Fruit fly (Drosophila melanogaster) whole organism, prepupa: ENCODE data around the gene Rassf.

Experiments used
- Blimp-1 ChIP-seq: fragments of 200-800 bp; sonication (Bioruptor generic); optimal IDR thresholded peaks from 3 replicates; lab custom pipeline; 2017; ENCODE audit warnings: missing biosample characterization, missing genetic modification characterization, mild to moderate bottlenecking, moderate library complexity, missing genetic modification reagents
- CG11902 ChIP-seq: fragments of 200-800 bp; sonication (Bioruptor generic); optimal IDR thresholded peaks from 3 replicates; lab custom pipeline; 2016; ENCODE audit warnings: missing biosample characterization, missing genetic modification characterization
- CG3032 ChIP-seq: fragments of 200-800 bp; optimal IDR thresholded peaks from 2 replicates; lab custom pipeline; 2019; ENCODE audit warnings: missing biosample characterization, mild to moderate bottlenecking, missing genetic modification characterization, moderate library complexity
- CG31627 ChIP-seq: fragments of 200-800 bp; sonication (Bioruptor generic); optimal IDR thresholded peaks from 3 replicates; lab custom pipeline; 2016; ENCODE audit warnings: missing biosample characterization, missing genetic modification characterization
- CG34406 ChIP-seq: fragments of 200-800 bp; sonication (Bioruptor generic); optimal IDR thresholded peaks from 3 replicates; lab custom pipeline; 2016; ENCODE audit warnings: missing biosample characterization, missing genetic modification characterization
- CG3919 ChIP-seq: fragments of 200-800 bp; sonication (Bioruptor generic); optimal IDR thresholded peaks from 3 replicates; lab custom pipeline; 2016; ENCODE audit warnings: missing biosample characterization, missing genetic modification characterization
- CG6163 ChIP-seq: fragments of 200-800 bp; sonication (Bioruptor generic); IDR thresholded peaks from 3 replicates; pipeline ENCODE4 v1.3.6; 2022; ENCODE audit warnings: missing biosample characterization, missing genetic modification characterization
- CG6276 ChIP-seq: fragments of 200-800 bp; sonication (Bioruptor generic); optimal IDR thresholded peaks from 2 replicates; lab custom pipeline; 2017; ENCODE audit warnings: missing biosample characterization, mild to moderate bottlenecking, missing genetic modification characterization
- CG8119 ChIP-seq: fragments of 200-800 bp; sonication (Bioruptor generic); IDR thresholded peaks from 3 replicates; pipeline ENCODE4 v1.3.6; 2022; ENCODE audit warnings: missing biosample characterization, missing genetic modification characterization
- CG8632 ChIP-seq: fragments of 200-800 bp; sonication (Bioruptor generic); optimal IDR thresholded peaks from 3 replicates; lab custom pipeline; 2016; ENCODE audit warnings: missing biosample characterization, missing genetic modification characterization
- Eip75B ChIP-seq: fragments of 200-800 bp; sonication (Bioruptor generic); optimal IDR thresholded peaks from 3 replicates; lab custom pipeline; 2016; ENCODE audit warnings: missing biosample characterization, missing genetic modification characterization
- Eip78C ChIP-seq: fragments of 200-800 bp; sonication (Bioruptor generic); peaks from one replicate; lab custom pipeline; 2016; ENCODE audit warnings: missing biosample characterization, missing genetic modification characterization
- Ets21C ChIP-seq: fragments of 200-800 bp; sonication (Bioruptor generic); optimal IDR thresholded peaks from 3 replicates; lab custom pipeline; 2016; ENCODE audit warnings: missing biosample characterization, missing genetic modification characterization
- Gug ChIP-seq: fragments of 200-800 bp; sonication (Bioruptor generic); IDR thresholded peaks from 2 replicates; pipeline ENCODE4 v1.3.6; 2022; ENCODE audit warnings: missing biosample characterization, missing genetic modification characterization
- Lpt ChIP-seq: fragments of 200-800 bp; sonication (Bioruptor generic); optimal IDR thresholded peaks from 3 replicates; lab custom pipeline; 2016; ENCODE audit warnings: missing biosample characterization, missing genetic modification characterization
- Met ChIP-seq: fragments of 200-800 bp; sonication (Bioruptor generic); optimal IDR thresholded peaks from 3 replicates; lab custom pipeline; 2016; ENCODE audit warnings: missing biosample characterization, missing genetic modification characterization
- OdsH ChIP-seq: fragments of 200-800 bp; sonication (Bioruptor generic); optimal IDR thresholded peaks from 3 replicates; lab custom pipeline; 2016; ENCODE audit warnings: missing biosample characterization, missing genetic modification characterization
- Smox ChIP-seq: fragments of 200-800 bp; sonication (Bioruptor generic); optimal IDR thresholded peaks from 3 replicates; lab custom pipeline; 2016; ENCODE audit warnings: missing biosample characterization, missing genetic modification characterization
- Sox14 ChIP-seq: fragments of 200-800 bp; sonication (Bioruptor generic); optimal IDR thresholded peaks from 3 replicates; lab custom pipeline; 2016; ENCODE audit warnings: missing biosample characterization, missing genetic modification characterization
- cyc ChIP-seq: fragments of 200-800 bp; sonication (Bioruptor generic); optimal IDR thresholded peaks from 3 replicates; lab custom pipeline; 2016; ENCODE audit warnings: missing biosample characterization, missing genetic modification characterization
- esn ChIP-seq: fragments of 200-800 bp; sonication (Bioruptor generic); optimal IDR thresholded peaks from 2 replicates; lab custom pipeline; 2016; ENCODE audit warnings: missing biosample characterization, mild to moderate bottlenecking, missing genetic modification characterization, moderate library complexity
- fd59A ChIP-seq: fragments of 200-800 bp; sonication (Bioruptor generic); optimal IDR thresholded peaks from 2 replicates; lab custom pipeline; 2017; ENCODE audit warnings: missing biosample characterization, mild to moderate bottlenecking, missing genetic modification characterization, missing genetic modification reagents
- fd85E ChIP-seq: fragments of 200-800 bp; sonication (Bioruptor generic); optimal IDR thresholded peaks from 3 replicates; lab custom pipeline; 2016; ENCODE audit warnings: missing biosample characterization, missing genetic modification characterization
- fkh ChIP-seq: fragments of 200-800 bp; sonication (Bioruptor generic); optimal IDR thresholded peaks from 3 replicates; lab custom pipeline; 2017; ENCODE audit warnings: missing biosample characterization, mild to moderate bottlenecking, missing genetic modification characterization, moderate library complexity
- lz ChIP-seq: fragments of 200-800 bp; sonication (Bioruptor generic); optimal IDR thresholded peaks from 3 replicates; lab custom pipeline; 2016; ENCODE audit warnings: missing biosample characterization, missing genetic modification characterization
- pdm3 ChIP-seq: fragments of 200-800 bp; sonication (Bioruptor generic); optimal IDR thresholded peaks from 3 replicates; lab custom pipeline; 2016; ENCODE audit warnings: missing biosample characterization, missing genetic modification characterization
- ss ChIP-seq, 2 experiments: fragments of 200-800 bp; sonication (Bioruptor generic); optimal IDR thresholded peaks; 2 replicates in 1 of 2; 3 replicates in 1 of 2; lab custom pipeline; 2017 to 2018; ENCODE audit warnings: mild to moderate bottlenecking in 2 of 2, missing biosample characterization in 2 of 2, missing genetic modification characterization in 2 of 2, moderate library complexity in 1 of 2
- svp ChIP-seq: fragments of 200-800 bp; sonication (Bioruptor generic); peaks from one replicate; lab custom pipeline; 2016; ENCODE audit warnings: missing biosample characterization, missing genetic modification characterization
- vri ChIP-seq: fragments of 200-800 bp; sonication (Bioruptor generic); optimal IDR thresholded peaks from 3 replicates; lab custom pipeline; 2016; ENCODE audit warnings: missing biosample characterization, mild to moderate bottlenecking, missing genetic modification characterization

The Rassf gene

dm6 chr3R:23117683-23118470, at the start of gene Rassf, which contains the start of gene CenB1A (continued):
- TF ChIP-seq CG11902 (GFP tag; lab: Kevin White, UChicago) = peak; percentile 45
- TF ChIP-seq CG3919 (GFP tag; lab: Kevin White, UChicago) = peak; percentile 58
- peak; percentile 66 for TF ChIP-seq Eip78C (GFP tag; lab: Kevin White, UChicago)
- no peak for TF ChIP-seq CG8119
- peak; percentile 35 for TF ChIP-seq Eip75B (GFP tag; lab: Kevin White, UChicago)
- TF ChIP-seq fd59A = no peak
- TF ChIP-seq ss (GFP tag; optimal IDR thresholded peaks at IDR 0.05; lab: Kevin White, UChicago) = peak in 1 of 2 experiments; percentile 20
- no peak for TF ChIP-seq pdm3 (GFP tag; lab: Kevin White, UChicago)
- no peak for TF ChIP-seq CG8632 (GFP tag; lab: Kevin White, UChicago)
- TF ChIP-seq OdsH (GFP tag; lab: Kevin White, UChicago) = no peak

dm6 chr3R:23164630-23165029, 46.9 kb upstream of the Rassf start:
- no peak for TF ChIP-seq Ets21C (GFP tag; lab: Kevin White, UChicago)
- no peak for TF ChIP-seq vri (GFP tag; lab: Kevin White, UChicago)
- TF ChIP-seq Met (GFP tag; lab: Kevin White, UChicago) = no peak

- no peak for TF ChIP-seq Lpt (GFP tag; lab: Kevin White, UChicago)
- TF ChIP-seq CG6163 (GFP tag; lab: Robert Waterston, UW) = 0 out of 3 replicates have a peak, but pooled peaks have one; percentile 9
- TF ChIP-seq CG34406 (GFP tag; lab: Kevin White, UChicago) = no peak
- TF ChIP-seq CG11902 (GFP tag; lab: Kevin White, UChicago) = no peak
- TF ChIP-seq Eip78C (GFP tag; lab: Kevin White, UChicago) = peak; percentile 43
- TF ChIP-seq fkh = peak; percentile 20
- no peak for TF ChIP-seq CG6276
- TF ChIP-seq Smox (GFP tag; lab: Kevin White, UChicago) = no peak
These were observed 46.4 kb upstream of the Rassf start for dm6 chr3R:23164134-23164533.

- TF ChIP-seq Blimp-1 (GFP tag; lab: Kevin White, UChicago) = no peak
- TF ChIP-seq CG31627 (GFP tag; lab: Kevin White, UChicago) = no peak
- TF ChIP-seq cyc (GFP tag; lab: Kevin White, UChicago) = no peak
- TF ChIP-seq fd85E = no peak
- no peak for TF ChIP-seq Lpt (GFP tag; lab: Kevin White, UChicago)
- TF ChIP-seq pdm3 (GFP tag; lab: Kevin White, UChicago) = no peak
- no peak for TF ChIP-seq OdsH (GFP tag; lab: Kevin White, UChicago)
- TF ChIP-seq lz (GFP tag; lab: Kevin White, UChicago) = no peak
- no peak for TF ChIP-seq Ets21C (GFP tag; lab: Kevin White, UChicago)
These were observed 43.6 kb upstream of the Rassf start, which contains the start of gene CG13829 for dm6 chr3R:23161288-23161870. Gene CG13829, minus strand, starts transcription at chr3R:23161338.

dm6 chr3R:23159289-23159956, 41.7 kb upstream of the Rassf start, which contains the start of gene VhaAC39-2:
Gene VhaAC39-2, minus strand, starts transcription at chr3R:23159316.
- TF ChIP-seq Gug (no peak), esn (GFP tag; lab: Kevin White, UChicago) (peak; percentile 1), CG31627 (GFP tag; lab: Kevin White, UChicago) (peak; percentile 6)

- TF ChIP-seq Eip78C (GFP tag; lab: Kevin White, UChicago) (peak; percentile 60), esn (GFP tag; lab: Kevin White, UChicago) (peak; percentile 33), Sox14 (no peak), Gug (no peak), CG3032 (peak; percentile 9), svp (GFP tag; lab: Kevin White, UChicago) (peak; percentile 63)
- TF ChIP-seq, all 60 proteins: peak for 4
These were observed 40.0 kb upstream of the Rassf start, which contains the start of gene unk for dm6 chr3R:23157664-23158151. Gene unk, minus strand, starts transcription at chr3R:23157862.
